Fruit fly (Drosophila melanogaster) whole organism, embryonic: Measurements from ENCODE around the gene pico.

ENCODE experiments used
- Atf3 ChIP-seq: fragments of 200-800 bp; sonication (Bioruptor generic); optimal IDR thresholded peaks from 3 replicates; lab custom pipeline; 2016; ENCODE audit warnings: missing biosample characterization, missing genetic modification characterization
- Bgb ChIP-seq: fragments of 200-800 bp; sonication (Bioruptor generic); IDR thresholded peaks from 2 replicates; pipeline ENCODE4 v1.3.6; 2022; ENCODE audit warnings: missing biosample characterization, missing genetic modification characterization; ENCODE audit not compliant: partially characterized antibody
- CG10274 ChIP-seq: fragments of 200-800 bp; sonication (Bioruptor generic); optimal IDR thresholded peaks from 3 replicates; lab custom pipeline; 2017; ENCODE audit warnings: missing biosample characterization, mild to moderate bottlenecking, missing genetic modification characterization
- CG10959 ChIP-seq: fragments of 200-800 bp; sonication (Bioruptor generic); IDR thresholded peaks from 2 replicates; pipeline ENCODE4 v1.3.6; 2022; ENCODE audit warnings: missing biosample characterization, missing genetic modification characterization
- CG11085 ChIP-seq: fragments of 200-800 bp; sonication (Bioruptor generic); IDR thresholded peaks from 2 replicates; pipeline ENCODE4 v1.3.6; 2022; ENCODE audit warnings: missing biosample characterization, missing genetic modification characterization
- CG11504 ChIP-seq: fragments of 200-800 bp; sonication (Bioruptor generic); optimal IDR thresholded peaks from 3 replicates; lab custom pipeline; 2019; ENCODE audit warnings: missing biosample characterization, mild to moderate bottlenecking, missing genetic modification characterization, moderate library complexity
- CG12104 ChIP-seq: fragments of 200-800 bp; sonication (Bioruptor generic); optimal IDR thresholded peaks from 3 replicates; lab custom pipeline; 2016; ENCODE audit warnings: missing biosample characterization, missing genetic modification characterization
- CG12659 ChIP-seq: fragments of 200-800 bp; sonication (Bioruptor generic); optimal IDR thresholded peaks from 3 replicates; lab custom pipeline; 2017; ENCODE audit warnings: mild to moderate bottlenecking, missing biosample characterization, missing genetic modification reagents, missing genetic modification characterization
- CG12769 ChIP-seq: fragments of 200-800 bp; sonication (Bioruptor generic); optimal IDR thresholded peaks from 2 replicates; lab custom pipeline; 2019; ENCODE audit warnings: missing biosample characterization, mild to moderate bottlenecking, missing genetic modification characterization, moderate library complexity
- CG12942 ChIP-seq: fragments of 200-800 bp; sonication (Bioruptor generic); optimal IDR thresholded peaks from 3 replicates; lab custom pipeline; 2016; ENCODE audit warnings: missing biosample characterization, missing genetic modification characterization
- CG14667 ChIP-seq: fragments of 200-800 bp; sonication (Bioruptor generic); IDR thresholded peaks from 2 replicates; pipeline ENCODE4 v1.3.6; 2022; ENCODE audit warnings: missing biosample characterization, missing genetic modification characterization
- CG14710 ChIP-seq: fragments of 200-800 bp; sonication (Bioruptor generic); optimal IDR thresholded peaks from 3 replicates; lab custom pipeline; 2019; ENCODE audit warnings: missing biosample characterization, mild to moderate bottlenecking, missing genetic modification characterization, moderate library complexity
- CG15479 ChIP-seq: fragments of 200-800 bp; sonication (Bioruptor generic); optimal IDR thresholded peaks from 3 replicates; lab custom pipeline; 2019; ENCODE audit warnings: missing biosample characterization, mild to moderate bottlenecking, missing genetic modification characterization, moderate library complexity
- CG17361 ChIP-seq: fragments of 200-800 bp; sonication (Bioruptor generic); IDR thresholded peaks from 3 replicates; pipeline ENCODE4 v1.3.6; 2022; ENCODE audit warnings: missing biosample characterization, missing genetic modification characterization
- CG17568 ChIP-seq: fragments of 200-800 bp; sonication (Bioruptor generic); optimal IDR thresholded peaks from 2 replicates; lab custom pipeline; 2018; ENCODE audit warnings: missing biosample characterization, mild to moderate bottlenecking, missing genetic modification characterization, moderate library complexity
- CG2889 ChIP-seq: fragments of 200-800 bp; sonication (Bioruptor generic); IDR thresholded peaks from 3 replicates; pipeline ENCODE4 v1.3.6; 2022; ENCODE audit warnings: missing biosample characterization, missing genetic modification characterization
- CG32767 ChIP-seq: fragments of 200-800 bp; sonication (Bioruptor generic); IDR thresholded peaks from 2 replicates; pipeline ENCODE4 v1.3.6; 2022; ENCODE audit warnings: missing biosample characterization, missing genetic modification characterization
- CG4328 ChIP-seq: fragments of 200-800 bp; sonication (Bioruptor generic); optimal IDR thresholded peaks from 3 replicates; lab custom pipeline; 2017; ENCODE audit warnings: missing biosample characterization, missing genetic modification reagents, missing genetic modification characterization
- CG7271 ChIP-seq: fragments of 200-800 bp; sonication (Bioruptor generic); optimal IDR thresholded peaks from 2 replicates; lab custom pipeline; 2018; ENCODE audit warnings: missing biosample characterization, mild to moderate bottlenecking, missing genetic modification characterization, moderate library complexity
- CG7745 ChIP-seq: fragments of 200-800 bp; sonication (Bioruptor generic); optimal IDR thresholded peaks from 2 replicates; lab custom pipeline; 2018; ENCODE audit warnings: missing biosample characterization, mild to moderate bottlenecking, missing genetic modification characterization, moderate library complexity
- CG9876 ChIP-seq: fragments of 200-800 bp; sonication (Bioruptor generic); optimal IDR thresholded peaks from 2 replicates; lab custom pipeline; 2016; ENCODE audit warnings: missing biosample characterization, missing genetic modification characterization
- CHES-1-like ChIP-seq: fragments of 200-800 bp; sonication (Bioruptor generic); optimal IDR thresholded peaks from 2 replicates; lab custom pipeline; 2016; ENCODE audit warnings: missing biosample characterization, missing genetic modification characterization
- CoRest ChIP-seq: fragments of 200-800 bp; sonication (Bioruptor generic); optimal IDR thresholded peaks from 3 replicates; lab custom pipeline; 2018; ENCODE audit warnings: missing biosample characterization, mild to moderate bottlenecking, missing genetic modification characterization, moderate library complexity
- D19A ChIP-seq: fragments of 200-800 bp; optimal IDR thresholded peaks from 3 replicates; lab custom pipeline; 2019; ENCODE audit warnings: missing biosample characterization, mild to moderate bottlenecking, missing genetic modification characterization, moderate library complexity
- D19B ChIP-seq: fragments of 200-800 bp; sonication (Bioruptor generic); optimal IDR thresholded peaks from 2 replicates; lab custom pipeline; 2017; ENCODE audit warnings: missing biosample characterization, mild to moderate bottlenecking, missing genetic modification characterization
- Dek ChIP-seq: fragments of 200-800 bp; sonication (Bioruptor generic); optimal IDR thresholded peaks from 3 replicates; lab custom pipeline; 2019; ENCODE audit warnings: missing biosample characterization, mild to moderate bottlenecking, missing genetic modification characterization, moderate library complexity
- Dfd ChIP-seq, 2 experiments: fragments of >200 bp; optimal IDR thresholded peaks; 2 replicates each; lab custom pipeline; 2017; ENCODE audit warnings: missing biosample characterization in 2 of 2, missing genetic modification characterization in 2 of 2
- E2f2 ChIP-seq: fragments of 200-800 bp; sonication (Bioruptor generic); IDR thresholded peaks from 2 replicates; pipeline ENCODE4 v1.3.6; 2022; ENCODE audit warnings: missing biosample characterization, missing genetic modification characterization
- HHEX ChIP-seq: fragments of 200-800 bp; sonication (Bioruptor generic); optimal IDR thresholded peaks from 3 replicates; lab custom pipeline; 2017; ENCODE audit warnings: missing biosample characterization, mild to moderate bottlenecking, missing genetic modification characterization, missing genetic modification reagents
- Hr39 ChIP-seq: fragments of >200 bp; optimal IDR thresholded peaks from 2 replicates; lab custom pipeline; 2017
- Hr51 ChIP-seq, 2 experiments: fragments of 200-800 bp; sonication (Bioruptor generic); optimal IDR thresholded peaks; 2 replicates in 1 of 2; 3 replicates in 1 of 2; lab custom pipeline; 2016 to 2018; ENCODE audit warnings: missing biosample characterization in 2 of 2, missing genetic modification characterization in 2 of 2, mild to moderate bottlenecking in 1 of 2, moderate library complexity in 1 of 2
- Nf-YC ChIP-seq: fragments of 200-800 bp; optimal IDR thresholded peaks from 3 replicates; lab custom pipeline; 2019; ENCODE audit warnings: missing biosample characterization, mild to moderate bottlenecking, missing genetic modification characterization, moderate library complexity
- Ravus ChIP-seq: fragments of 200-800 bp; sonication (Bioruptor generic); IDR thresholded peaks from 2 replicates; pipeline ENCODE4 v1.3.6; 2022; ENCODE audit warnings: missing biosample characterization, missing genetic modification characterization
- Sox102F ChIP-seq: fragments of 200-800 bp; sonication (Bioruptor generic); optimal IDR thresholded peaks from 2 replicates; lab custom pipeline; 2018; ENCODE audit warnings: missing biosample characterization, mild to moderate bottlenecking, missing genetic modification characterization, moderate library complexity
- TFAM ChIP-seq: fragments of 200-800 bp; sonication (Bioruptor generic); optimal IDR thresholded peaks from 2 replicates; lab custom pipeline; 2017; ENCODE audit warnings: missing biosample characterization, missing genetic modification characterization, inconsistent platforms
- Taf1 ChIP-seq: fragments of 200-800 bp; sonication (Bioruptor generic); IDR thresholded peaks from 2 replicates; pipeline ENCODE4 v1.3.6; 2022; ENCODE audit warnings: missing biosample characterization, missing genetic modification characterization
- Tbp ChIP-seq: fragments of >200 bp; optimal IDR thresholded peaks from 2 replicates; lab custom pipeline; 2018; ENCODE audit warnings: missing biosample characterization, missing genetic modification characterization
- Usf ChIP-seq: fragments of 200-800 bp; sonication (Bioruptor generic); optimal IDR thresholded peaks from 2 replicates; lab custom pipeline; 2017; ENCODE audit warnings: missing genotype, missing biosample characterization, missing genetic modification characterization
- ewg ChIP-seq: fragments of 200-800 bp; sonication (Bioruptor generic); optimal IDR thresholded peaks from 3 replicates; lab custom pipeline; 2017; ENCODE audit warnings: mild to moderate bottlenecking, missing biosample characterization, missing genetic modification reagents, missing genetic modification characterization
- gem ChIP-seq: fragments of 200-800 bp; sonication (Bioruptor generic); optimal IDR thresholded peaks from 2 replicates; lab custom pipeline; 2019; ENCODE audit warnings: missing biosample characterization, mild to moderate bottlenecking, missing genetic modification characterization, moderate library complexity
- insv ChIP-seq, 2 experiments: fragments of 200-800 bp; sonication (Bioruptor generic); optimal IDR thresholded peaks; 3 replicates each; lab custom pipeline; 2016 to 2018; ENCODE audit warnings: missing biosample characterization in 2 of 2, missing genetic modification characterization in 2 of 2
- jing ChIP-seq: fragments of 200-800 bp; sonication (Bioruptor generic); optimal IDR thresholded peaks from 2 replicates; lab custom pipeline; 2018; ENCODE audit warnings: missing biosample characterization, mild to moderate bottlenecking, missing genetic modification characterization
- lbe ChIP-seq: fragments of 200-800 bp; sonication (Bioruptor generic); optimal IDR thresholded peaks from 2 replicates; lab custom pipeline; 2016; ENCODE audit warnings: missing biosample characterization, mild to moderate bottlenecking, missing genetic modification characterization
- mld ChIP-seq: fragments of 200-800 bp; sonication (Bioruptor generic); IDR thresholded peaks from 3 replicates; pipeline ENCODE4 v1.3.6; 2022; ENCODE audit warnings: missing biosample characterization, missing genetic modification characterization; ENCODE audit not compliant: partially characterized antibody
- pros ChIP-seq: fragments of 200-800 bp; sonication (Bioruptor generic); optimal IDR thresholded peaks from 3 replicates; lab custom pipeline; 2019; ENCODE audit warnings: missing biosample characterization, mild to moderate bottlenecking, missing genetic modification characterization, moderate library complexity
- repo ChIP-seq: fragments of 200-800 bp; sonication (Bioruptor generic); optimal IDR thresholded peaks from 2 replicates; lab custom pipeline; 2016; ENCODE audit warnings: missing biosample characterization, missing genetic modification characterization
- sd ChIP-seq: fragments of 200-800 bp; sonication (Bioruptor generic); optimal IDR thresholded peaks from 3 replicates; lab custom pipeline; 2018; ENCODE audit warnings: missing biosample characterization, mild to moderate bottlenecking, missing genetic modification characterization, moderate library complexity
- sisA ChIP-seq: fragments of 200-800 bp; sonication (Bioruptor generic); IDR thresholded peaks from 2 replicates; pipeline ENCODE4 v1.3.6; 2022; ENCODE audit warnings: missing biosample characterization, missing genetic modification characterization
- toy ChIP-seq: fragments of 200-800 bp; sonication (Bioruptor generic); IDR thresholded peaks from 2 replicates; pipeline ENCODE4 v1.3.6; 2022; ENCODE audit warnings: missing biosample characterization, missing genetic modification characterization
- z ChIP-seq: fragments of 200-800 bp; sonication (Bioruptor generic); IDR thresholded peaks from 3 replicates; pipeline ENCODE4 v1.3.6; 2022; ENCODE audit warnings: missing biosample characterization, missing genetic modification characterization

pico gene

DNA sequence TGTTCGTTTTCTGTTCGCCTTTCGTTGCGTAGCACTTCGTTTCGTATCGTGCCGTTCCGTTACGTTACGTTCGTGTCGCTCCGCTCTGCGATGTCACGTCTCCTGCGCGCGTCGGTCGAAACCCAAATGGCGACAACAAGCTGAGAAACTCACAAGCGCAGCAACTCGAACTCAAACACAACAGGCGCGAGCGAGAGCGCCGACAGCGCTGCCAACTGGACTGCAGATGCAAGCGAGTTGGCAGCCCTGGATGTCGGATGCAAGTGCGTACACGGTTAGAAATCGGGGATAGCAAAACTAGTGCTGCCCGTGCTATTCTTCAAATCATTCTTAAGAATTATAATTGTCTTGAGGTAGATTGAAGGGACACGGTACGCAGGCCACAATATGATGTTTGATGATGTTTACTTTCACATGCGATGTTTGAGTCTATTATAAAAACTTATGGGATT is 3.5 kb downstream of the pico start (continued):
- TF ChIP-seq CG12104 (GFP tag; lab: Kevin White, UChicago) (peak; percentile 44), Taf1 (GFP tag; lab: Robert Waterston, UW) (no peak), insv (GFP tag; optimal IDR thresholded peaks at IDR 0.05; lab: Kevin White, UChicago) (peak in 1 of 2 experiments; percentile 38), CG14710 (tag; lab: Kevin White, UChicago) (peak; percentile 53), HHEX (GFP tag; lab: Kevin White, UChicago) (peak; percentile 57), Ravus (GFP tag; lab: Robert Waterston, UW) (no peak; the same call in 1 of the 2 replicates), D19A (tag; lab: Kevin White, UChicago) (peak; percentile 40), CG12942 (peak; percentile 64), Tbp (no peak), lbe (no peak), CG12769 (peak; percentile 91), CHES-1-like (GFP tag; lab: Kevin White, UChicago) (peak; percentile 57), CG10274 (GFP tag; lab: Kevin White, UChicago) (no peak), CG17361 (GFP tag; lab: Robert Waterston, UW) (peak; percentile 46; the same call in 1 of the 3 replicates), mld (0 out of 3 replicates have a peak, but pooled peaks have one; percentile 58), CoRest (tag; lab: Kevin White, UChicago) (peak; percentile 52), repo (GFP tag; lab: Kevin White, UChicago) (peak; percentile 57), toy (GFP tag; lab: Robert Waterston, UW) (no peak), CG9876 (peak; percentile 60), sisA (GFP tag; lab: Robert Waterston, UW) (peak; percentile 77), CG2889 (GFP tag; lab: Robert Waterston, UW) (0 out of 3 replicates have a peak, but pooled peaks have one; percentile 44), Nf-YC (tag; lab: Kevin White, UChicago) (peak; percentile 40), Dfd (GFP tag; optimal IDR thresholded peaks at IDR 0.05; lab: Kevin White, UChicago) (no peak), CG4328 (GFP tag; lab: Kevin White, UChicago) (no peak), CG7271 (tag; lab: Kevin White, UChicago) (peak; percentile 44), CG14667 (GFP tag; lab: Robert Waterston, UW) (peak; percentile 68), CG10959 (peak; percentile 43; the same call in 1 of the 2 replicates), ewg (peak; percentile 96), E2f2 (GFP tag; lab: Robert Waterston, UW) (peak; percentile 65), CG7745 (no peak), Usf (GFP tag; lab: Kevin White, UChicago) (no peak), CG11085 (GFP tag; lab: Robert Waterston, UW) (no peak), D19B (GFP tag; lab: Kevin White, UChicago) (peak; percentile 57), Hr39 (no peak), pros (peak; percentile 29), Bgb (GFP tag; lab: Robert Waterston, UW) (peak; percentile 63), CG17568 (no peak), Atf3 (GFP tag; lab: Kevin White, UChicago) (peak; percentile 71), Sox102F (GFP tag; lab: Kevin White, UChicago) (peak; percentile 60), gem (tag; lab: Kevin White, UChicago) (peak; percentile 74), TFAM (GFP tag; lab: Kevin White, UChicago) (no peak), jing (GFP tag; lab: Kevin White, UChicago) (no peak), Dek (tag; lab: Kevin White, UChicago) (peak; percentile 41), CG12659 (GFP tag; lab: Kevin White, UChicago) (peak; percentile 76), CG15479 (GFP tag; lab: Kevin White, UChicago) (peak; percentile 88), Hr51 (GFP tag; optimal IDR thresholded peaks at IDR 0.05; lab: Kevin White, UChicago) (peak; percentile 54 to 65), CG11504 (peak; percentile 74), z (GFP tag; lab: Robert Waterston, UW) (no peak), sd (tag; lab: Kevin White, UChicago) (peak; percentile 38), CG32767 (0 out of 2 replicates have a peak, but pooled peaks have one; percentile 55)
